Worm (Caenorhabditis elegans) whole organism, L1 larva: ENCODE results near the gene tsen-54.

ENCODE experiments used
- aly-2 ChIP-seq: fragments of 150-350 bp; optimal IDR thresholded peaks from 2 replicates; lab custom pipeline; 2014; ENCODE audit warnings: missing biosample characterization, missing genetic modification characterization
- egl-27 ChIP-seq, 2 experiments: fragments of 150-350 bp in 1 of 2; sonication (generic microtip); optimal IDR thresholded peaks; 3 replicates each; lab custom pipeline; 2017 to 2018; ENCODE audit warnings: missing biosample characterization in 2 of 2, missing genetic modification characterization in 2 of 2, missing genetic modification reagents in 2 of 2
- nhr-47 ChIP-seq: sonication (generic microtip); optimal IDR thresholded peaks from 2 replicates; lab custom pipeline; 2016; ENCODE audit warnings: mild to moderate bottlenecking, missing genetic modification characterization, moderate library complexity, missing compliant biosample characterization

DNA sequence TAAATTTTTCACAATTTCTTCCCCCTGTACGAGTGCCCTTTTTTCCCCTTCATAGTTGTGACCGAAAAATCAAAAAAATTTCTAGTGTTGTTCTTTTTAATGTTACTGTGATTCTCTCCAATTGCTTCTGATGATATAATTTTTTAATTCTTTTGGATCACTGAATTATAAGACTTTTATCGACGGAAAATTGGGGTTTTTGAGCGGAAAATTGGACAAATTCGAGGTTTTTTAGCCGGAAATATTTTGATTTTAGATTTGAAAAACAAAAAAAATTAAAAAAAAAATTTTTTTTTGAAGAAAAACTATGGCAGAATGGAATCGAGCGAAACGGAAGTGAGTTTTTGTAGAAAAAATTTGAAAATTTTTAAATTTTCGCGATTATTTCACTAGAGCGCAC lies at the start of gene tsen-54:
- TF ChIP-seq aly-2 (no peak), egl-27 (tag; optimal IDR thresholded peaks at IDR 0.05; lab: Kevin White, UChicago) (no peak), nhr-47 (no peak)
